Worm (Caenorhabditis elegans): Measurements from ENCODE around the gene nhr-171.

DNA sequence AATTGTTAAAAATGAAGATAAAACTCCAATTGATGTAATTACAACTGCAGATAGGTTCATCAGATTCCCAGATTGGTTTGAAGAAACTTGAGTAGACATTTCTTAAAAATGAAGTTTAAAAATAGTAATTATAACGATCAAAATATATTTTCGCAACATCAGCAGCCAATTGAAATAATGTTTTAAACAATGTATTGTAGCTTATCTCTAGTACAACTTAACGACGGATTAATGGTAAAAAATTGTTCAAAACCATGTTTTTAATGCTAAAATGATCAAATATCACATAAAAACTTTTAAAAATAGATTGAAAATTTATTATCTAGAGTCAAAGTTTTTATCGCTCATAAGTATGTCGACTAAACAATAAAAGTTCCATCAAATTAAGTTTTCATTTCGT is 16.4 kb upstream of the nhr-171 start, which contains the start of gene srbc-11:
- TF ChIP-seq tab-1 (GFP tag; IDR thresholded peaks at IDR 0.05) (no peak), T22C8.4 (GFP tag; IDR thresholded peaks at IDR 0.05) (no peak)
